Worm (Caenorhabditis elegans) whole organism, L2 larva: ENCODE measurements around the gene F32D8.7.

Experiments used
- C34F6.9 ChIP-seq: fragments of 150-350 bp; optimal IDR thresholded peaks from 2 replicates; lab custom pipeline; 2014; ENCODE audit warnings: missing biosample characterization, missing genetic modification characterization
- F13H6.1 ChIP-seq: sonication (generic microtip); optimal IDR thresholded peaks from 2 replicates; lab custom pipeline; 2016; ENCODE audit warnings: missing genetic modification characterization, missing compliant biosample characterization
- R02D3.7 ChIP-seq: fragments of 150-350 bp; optimal IDR thresholded peaks from 2 replicates; lab custom pipeline; 2014; ENCODE audit warnings: missing biosample characterization, missing genetic modification characterization
- Y55F3AM.14 ChIP-seq: fragments of 200-800 bp; sonication (Bioruptor generic); optimal IDR thresholded peaks from 2 replicates; lab custom pipeline; 2018; ENCODE audit warnings: mild to moderate bottlenecking, missing genetic modification characterization, missing compliant biosample characterization
- ZK546.5 ChIP-seq: sonication (generic microtip); optimal IDR thresholded peaks from 2 replicates; lab custom pipeline; 2017; ENCODE audit warnings: missing biosample characterization, missing genetic modification characterization
- alr-1 ChIP-seq: fragments of 150-350 bp; optimal IDR thresholded peaks from 2 replicates; lab custom pipeline; 2014; ENCODE audit warnings: missing biosample characterization, missing genetic modification characterization
- aly-2 ChIP-seq: fragments of 150-350 bp; optimal IDR thresholded peaks from 2 replicates; lab custom pipeline; 2014; ENCODE audit warnings: missing biosample characterization, missing genetic modification characterization
- ama-1 ChIP-seq: fragments of 150-350 bp; optimal IDR thresholded peaks from 2 replicates; lab custom pipeline; 2018; ENCODE audit warnings: inconsistent platforms
- blmp-1 ChIP-seq: sonication (generic microtip); optimal IDR thresholded peaks from 2 replicates; lab custom pipeline; 2017; ENCODE audit warnings: missing genetic modification characterization, mild to moderate bottlenecking, missing compliant biosample characterization, antibody characterized with exemption, moderate library complexity; ENCODE audit not compliant: insufficient read depth
- ceh-16 ChIP-seq: fragments of 150-350 bp; optimal IDR thresholded peaks from 2 replicates; lab custom pipeline; 2014; ENCODE audit warnings: missing biosample characterization, missing genetic modification characterization
- ceh-82 ChIP-seq: fragments of 150-350 bp; optimal IDR thresholded peaks from 2 replicates; lab custom pipeline; 2014; ENCODE audit warnings: missing biosample characterization, missing genetic modification characterization
- crh-2 ChIP-seq: sonication (generic microtip); optimal IDR thresholded peaks from 2 replicates; lab custom pipeline; 2017; ENCODE audit warnings: missing biosample characterization, missing genetic modification characterization
- dmd-4 ChIP-seq: sonication (generic microtip); optimal IDR thresholded peaks from 2 replicates; lab custom pipeline; 2017; ENCODE audit warnings: missing biosample characterization, missing genetic modification characterization
- egl-27 ChIP-seq: sonication (generic microtip); optimal IDR thresholded peaks from 3 replicates; lab custom pipeline; 2017; ENCODE audit warnings: missing biosample characterization, missing genetic modification reagents, missing genetic modification characterization
- elt-1 ChIP-seq: fragments of 150-350 bp; optimal IDR thresholded peaks from 2 replicates; lab custom pipeline; 2014; ENCODE audit warnings: missing biosample characterization, missing genetic modification characterization
- elt-3 ChIP-seq: sonication (generic microtip); optimal IDR thresholded peaks from 2 replicates; lab custom pipeline; 2017; ENCODE audit warnings: missing biosample characterization, missing genetic modification characterization
- fos-1 ChIP-seq: fragments of 150-350 bp; optimal IDR thresholded peaks from 2 replicates; lab custom pipeline; 2014; ENCODE audit warnings: missing biosample characterization, missing genetic modification characterization
- gmeb-1 ChIP-seq: fragments of 150-350 bp; optimal IDR thresholded peaks from 2 replicates; lab custom pipeline; 2014; ENCODE audit warnings: missing biosample characterization, missing genetic modification characterization
- lin-11 ChIP-seq: fragments of 150-350 bp; sonication (generic microtip); optimal IDR thresholded peaks from 2 replicates; lab custom pipeline; 2014; ENCODE audit warnings: missing biosample characterization, missing genetic modification characterization, inconsistent platforms, mixed read lengths
- lin-13 ChIP-seq: fragments of 150-350 bp; optimal IDR thresholded peaks from 2 replicates; lab custom pipeline; 2014; ENCODE audit warnings: missing biosample characterization, missing genetic modification reagents, missing genetic modification characterization
- lin-39 ChIP-seq: fragments of 150-350 bp; optimal IDR thresholded peaks from 2 replicates; lab custom pipeline; 2014; ENCODE audit warnings: missing biosample characterization, missing genetic modification reagents, missing genetic modification characterization
- lsy-2 ChIP-seq, 2 experiments: fragments of 150-350 bp in 1 of 2; sonication (generic microtip) in 1 of 2; optimal IDR thresholded peaks; 2 replicates each; lab custom pipeline; 2014 to 2017; ENCODE audit warnings: missing biosample characterization in 2 of 2, missing genetic modification characterization in 2 of 2
- mab-5 ChIP-seq: fragments of 150-350 bp; optimal IDR thresholded peaks from 2 replicates; lab custom pipeline; 2014; ENCODE audit warnings: missing biosample characterization, missing genetic modification characterization
- mbf-1 ChIP-seq: sonication (generic microtip); optimal IDR thresholded peaks from 2 replicates; lab custom pipeline; 2017; ENCODE audit warnings: missing biosample characterization, missing genetic modification characterization
- mdl-1 ChIP-seq, 2 experiments: fragments of 150-350 bp in 1 of 2; sonication (generic microtip) in 1 of 2; optimal IDR thresholded peaks; 2 replicates each; lab custom pipeline; 2017; ENCODE audit warnings: missing biosample characterization in 2 of 2, missing genetic modification characterization in 2 of 2
- nhr-10 ChIP-seq: sonication (generic microtip); optimal IDR thresholded peaks from 2 replicates; lab custom pipeline; 2017; ENCODE audit warnings: missing biosample characterization, missing genetic modification characterization
- nhr-11 ChIP-seq: fragments of 150-350 bp; optimal IDR thresholded peaks from 2 replicates; lab custom pipeline; 2014; ENCODE audit warnings: missing biosample characterization, missing genetic modification characterization
- nhr-12 ChIP-seq: fragments of 150-350 bp; optimal IDR thresholded peaks from 2 replicates; lab custom pipeline; 2014; ENCODE audit warnings: missing biosample characterization, missing genetic modification characterization
- nhr-129 ChIP-seq: fragments of 150-350 bp; optimal IDR thresholded peaks from 2 replicates; lab custom pipeline; 2014; ENCODE audit warnings: missing biosample characterization, missing genetic modification characterization
- nhr-21 ChIP-seq: fragments of 150-350 bp; optimal IDR thresholded peaks from 2 replicates; lab custom pipeline; 2014; ENCODE audit warnings: missing biosample characterization, missing genetic modification characterization
- nhr-23 ChIP-seq: fragments of 150-350 bp; optimal IDR thresholded peaks from 2 replicates; lab custom pipeline; 2014; ENCODE audit warnings: missing biosample characterization, missing genetic modification reagents, missing genetic modification characterization
- nhr-237 ChIP-seq: fragments of 150-350 bp; optimal IDR thresholded peaks from 2 replicates; lab custom pipeline; 2014; ENCODE audit warnings: missing biosample characterization, missing genetic modification characterization
- nhr-25 ChIP-seq: fragments of 150-350 bp; sonication (generic microtip); optimal IDR thresholded peaks from 3 replicates; lab custom pipeline; 2014; ENCODE audit warnings: missing biosample characterization, missing genetic modification characterization
- nhr-6 ChIP-seq: fragments of 150-350 bp; optimal IDR thresholded peaks from 2 replicates; lab custom pipeline; 2014; ENCODE audit warnings: missing biosample characterization, missing genetic modification characterization
- nhr-77 ChIP-seq: fragments of 150-350 bp; optimal IDR thresholded peaks from 2 replicates; lab custom pipeline; 2014; ENCODE audit warnings: missing biosample characterization, missing genetic modification characterization
- peb-1 ChIP-seq: fragments of 150-350 bp; optimal IDR thresholded peaks from 2 replicates; lab custom pipeline; 2014; ENCODE audit warnings: missing biosample characterization, missing genetic modification characterization
- sem-4 ChIP-seq: fragments of 150-350 bp; optimal IDR thresholded peaks from 2 replicates; lab custom pipeline; 2014; ENCODE audit warnings: missing biosample characterization, missing genetic modification reagents, missing genetic modification characterization
- skn-1 ChIP-seq: sonication (generic microtip); optimal IDR thresholded peaks from 2 replicates; lab custom pipeline; 2017; ENCODE audit warnings: missing biosample characterization, missing genetic modification characterization
- sma-3 ChIP-seq: sonication (generic microtip); optimal IDR thresholded peaks from 2 replicates; lab custom pipeline; 2016; ENCODE audit warnings: missing genetic modification reagents, missing genetic modification characterization, missing compliant biosample characterization
- sma-9 ChIP-seq, 2 experiments: fragments of 150-350 bp in 1 of 2; sonication (generic microtip) in 1 of 2; optimal IDR thresholded peaks; 2 replicates each; lab custom pipeline; 2014 to 2016; ENCODE audit warnings: missing genetic modification characterization in 2 of 2, mild to moderate bottlenecking in 1 of 2, missing biosample characterization in 1 of 2, missing compliant biosample characterization in 1 of 2, missing genetic modification reagents in 1 of 2, moderate library complexity in 1 of 2
- snpc-4 ChIP-seq: fragments of 150-350 bp; optimal IDR thresholded peaks from 2 replicates; lab custom pipeline; 2014; ENCODE audit warnings: missing biosample characterization, missing genetic modification characterization
- unc-39 ChIP-seq: fragments of 150-350 bp; optimal IDR thresholded peaks from 2 replicates; lab custom pipeline; 2014; ENCODE audit warnings: missing biosample characterization, missing genetic modification characterization
- unc-55 ChIP-seq: fragments of 150-350 bp; sonication (generic microtip); optimal IDR thresholded peaks from 3 replicates; lab custom pipeline; 2014; ENCODE audit warnings: missing biosample characterization, missing genetic modification reagents, missing genetic modification characterization
- unc-62 ChIP-seq: fragments of 150-350 bp; optimal IDR thresholded peaks from 2 replicates; lab custom pipeline; 2014; ENCODE audit warnings: missing biosample characterization, missing genetic modification reagents, missing genetic modification characterization
- zag-1 ChIP-seq: fragments of 150-350 bp; optimal IDR thresholded peaks from 2 replicates; lab custom pipeline; 2014; ENCODE audit warnings: missing biosample characterization, missing genetic modification characterization
- ztf-1 ChIP-seq: fragments of 200-800 bp; sonication (Bioruptor generic); conservative IDR thresholded peaks from 2 replicates; pipeline ENCODE4 v1.3.6; 2022; ENCODE audit warnings: missing genetic modification characterization, missing compliant biosample characterization
- ztf-11 ChIP-seq: sonication (generic microtip); optimal IDR thresholded peaks from 2 replicates; lab custom pipeline; 2017; ENCODE audit warnings: missing biosample characterization, missing genetic modification characterization
- ztf-4 ChIP-seq: fragments of 150-350 bp; optimal IDR thresholded peaks from 2 replicates; lab custom pipeline; 2014; ENCODE audit warnings: missing biosample characterization, missing genetic modification characterization

The F32D8.7 gene

ce11 chrV:10897172-10897571 lies 1.1 kb upstream of the F32D8.7 start:
- TF ChIP-seq lin-13 (GFP tag; lab: Kevin White, UChicago) (peak; percentile 98), nhr-25 (tag; lab: Kevin White, UChicago) (peak; percentile 99), unc-62 (GFP tag; lab: Kevin White, UChicago) (peak; percentile 95), ztf-4 (tag; lab: Kevin White, UChicago) (peak; percentile 97), sem-4 (tag; lab: Kevin White, UChicago) (peak; percentile 98), crh-2 (peak; percentile 99), skn-1 (tag; lab: Kevin White, UChicago) (peak; percentile 80), lin-39 (tag; lab: Kevin White, UChicago) (peak; percentile 53), mbf-1 (no peak), sma-3 (GFP tag; lab: Kevin White, UChicago) (peak; percentile 99), nhr-6 (peak; percentile 97), nhr-11 (tag; lab: Kevin White, UChicago) (peak; percentile 79), elt-1 (tag; lab: Kevin White, UChicago) (no peak), fos-1 (tag; lab: Kevin White, UChicago) (peak; percentile 98), nhr-21 (tag; lab: Kevin White, UChicago) (peak; percentile 99), unc-39 (tag; lab: Kevin White, UChicago) (no peak), elt-3 (tag; lab: Kevin White, UChicago) (no peak), ama-1 (lab: Kevin White, UChicago) (peak; percentile 80), mdl-1 (tag; optimal IDR thresholded peaks at IDR 0.05; lab: Kevin White, UChicago) (peak; percentile 74 to 90), R02D3.7 (tag; lab: Kevin White, UChicago) (peak; percentile 71), unc-55 (GFP tag; lab: Kevin White, UChicago) (peak; percentile 100), ceh-16 (tag; lab: Kevin White, UChicago) (peak; percentile 95), gmeb-1 (tag; lab: Kevin White, UChicago) (peak; percentile 100), ceh-82 (tag; lab: Kevin White, UChicago) (peak; percentile 93), snpc-4 (tag; lab: Kevin White, UChicago) (peak; percentile 89), ztf-11 (tag; lab: Kevin White, UChicago) (peak; percentile 71), nhr-237 (tag; lab: Kevin White, UChicago) (peak; percentile 85), F13H6.1 (peak; percentile 98), lsy-2 (tag; optimal IDR thresholded peaks at IDR 0.05; lab: Kevin White, UChicago) (peak; percentile 95 to 98), C34F6.9 (tag; lab: Kevin White, UChicago) (peak; percentile 100), nhr-129 (tag; lab: Kevin White, UChicago) (peak; percentile 98), nhr-77 (peak; percentile 92), ZK546.5 (peak; percentile 100), alr-1 (tag; lab: Kevin White, UChicago) (no peak), sma-9 (GFP tag; optimal IDR thresholded peaks at IDR 0.05; lab: Kevin White, UChicago) (peak; percentile 100), sma-9 (tag; optimal IDR thresholded peaks at IDR 0.05; lab: Kevin White, UChicago) (no peak), lin-11 (tag; lab: Kevin White, UChicago) (peak; percentile 99), mab-5 (tag; lab: Kevin White, UChicago) (peak; percentile 97), ztf-1 (GFP tag; lab: Robert Waterston, UW) (no peak), peb-1 (tag; lab: Kevin White, UChicago) (peak; percentile 40), aly-2 (peak; percentile 19), nhr-23 (tag; lab: Kevin White, UChicago) (no peak), blmp-1 (tag; lab: Kevin White, UChicago) (peak; percentile 92), dmd-4 (tag; lab: Kevin White, UChicago) (peak; percentile 58), nhr-10 (tag; lab: Kevin White, UChicago) (peak; percentile 79), egl-27 (tag; lab: Kevin White, UChicago) (peak; percentile 97), nhr-12 (tag; lab: Kevin White, UChicago) (peak; percentile 79), zag-1 (tag; lab: Kevin White, UChicago) (peak; percentile 94), Y55F3AM.14 (peak; percentile 99)
